Worm (Caenorhabditis elegans): Measurements from ENCODE around the gene nhr-222.

DNA sequence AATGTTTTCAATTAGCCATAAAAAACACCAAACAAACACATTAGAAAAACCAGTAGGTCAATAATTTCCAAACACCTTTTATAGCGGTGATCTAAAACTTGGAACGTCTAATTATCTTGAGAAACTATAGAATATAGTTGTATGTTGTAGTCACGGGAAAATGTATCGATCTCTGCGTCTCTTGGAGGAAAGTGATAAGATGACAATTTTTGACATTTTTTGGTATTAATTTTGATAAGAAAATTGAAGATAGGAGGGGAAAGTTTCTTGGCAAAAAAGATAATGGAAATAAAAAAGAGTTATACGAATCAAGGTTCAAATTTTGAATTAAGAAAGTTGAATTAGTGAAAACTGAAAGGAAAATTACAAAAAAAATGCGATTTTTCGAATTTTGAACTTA lies 37.5 kb downstream of the nhr-222 start:
- TF ChIP-seq nhr-237 (tag; optimal IDR thresholded peaks at IDR 0.05) (no peak), zag-1 (tag; optimal IDR thresholded peaks at IDR 0.05) (no peak), nhr-11 (tag; optimal IDR thresholded peaks at IDR 0.05) (no peak), ceh-82 (tag; optimal IDR thresholded peaks at IDR 0.05) (no peak), elt-3 (tag; optimal IDR thresholded peaks at IDR 0.05) (no peak), snpc-4 (tag; optimal IDR thresholded peaks at IDR 0.05) (no peak)

All from whole organism, L2 larva.